Fruit fly (Drosophila melanogaster) whole organism, prepupa: ENCODE data around the gene brat.

Experiments
- CG10631 ChIP-seq: fragments of 200-800 bp; sonication (Bioruptor generic); optimal IDR thresholded peaks from 2 replicates; lab custom pipeline; 2016; ENCODE audit warnings: missing biosample characterization, missing genetic modification characterization
- CG11294 ChIP-seq: fragments of 200-800 bp; sonication (Bioruptor generic); IDR thresholded peaks from 2 replicates; pipeline ENCODE4 v1.3.6; 2022; ENCODE audit warnings: missing biosample characterization, missing genetic modification characterization
- CG1621 ChIP-seq: fragments of 200-800 bp; sonication (Bioruptor generic); optimal IDR thresholded peaks from 3 replicates; lab custom pipeline; 2018; ENCODE audit warnings: missing biosample characterization, mild to moderate bottlenecking, missing genetic modification characterization
- CG6792 ChIP-seq: fragments of 200-800 bp; sonication (Bioruptor generic); optimal IDR thresholded peaks from 3 replicates; lab custom pipeline; 2016; ENCODE audit warnings: missing biosample characterization, missing genetic modification characterization
- CG6854 ChIP-seq: fragments of 200-800 bp; sonication (Bioruptor generic); optimal IDR thresholded peaks from 2 replicates; lab custom pipeline; 2017; ENCODE audit warnings: missing biosample characterization, mild to moderate bottlenecking, missing genetic modification characterization
- Eip78C ChIP-seq: fragments of 200-800 bp; sonication (Bioruptor generic); peaks from one replicate; lab custom pipeline; 2016; ENCODE audit warnings: missing biosample characterization, missing genetic modification characterization
- fkh ChIP-seq: fragments of 200-800 bp; sonication (Bioruptor generic); optimal IDR thresholded peaks from 3 replicates; lab custom pipeline; 2017; ENCODE audit warnings: missing biosample characterization, mild to moderate bottlenecking, missing genetic modification characterization, moderate library complexity
- net ChIP-seq: fragments of 200-800 bp; sonication (Bioruptor generic); optimal IDR thresholded peaks from 3 replicates; lab custom pipeline; 2016; ENCODE audit warnings: missing biosample characterization, missing genetic modification characterization

DNA sequence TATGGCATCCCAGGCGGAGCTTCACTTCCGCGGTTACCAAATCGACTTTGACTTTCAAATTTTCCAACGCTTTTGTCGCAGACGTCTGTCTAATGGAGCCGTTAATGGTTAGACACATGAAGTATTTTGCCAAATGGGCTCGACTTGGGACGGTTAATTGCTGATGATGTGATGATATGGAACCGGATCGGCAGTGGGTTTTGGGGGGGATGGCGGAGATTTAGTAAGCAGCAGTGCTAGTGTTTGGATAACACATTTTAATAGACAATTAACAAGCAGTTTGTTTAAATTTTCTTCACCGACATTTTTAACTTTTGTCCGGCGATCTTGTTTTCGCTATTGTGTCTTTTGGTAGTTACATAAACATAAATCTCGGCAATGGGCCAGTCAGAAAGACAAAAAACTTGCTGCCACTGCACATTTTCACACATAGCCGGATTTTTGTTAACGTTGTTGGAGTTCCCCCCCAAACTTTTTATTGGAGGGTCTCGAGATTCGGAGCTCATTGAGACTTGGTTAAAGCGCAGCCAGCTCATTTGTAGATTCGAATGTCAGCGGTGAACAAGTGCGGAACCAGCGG, 23.9 kb upstream of the brat start, which contains the start of gene amd:
- no peak for TF ChIP-seq Eip78C (GFP tag; lab: Kevin White, UChicago)
- no peak for TF ChIP-seq CG1621
- no peak for TF ChIP-seq fkh (GFP tag; lab: Kevin White, UChicago)
- TF ChIP-seq CG6792 (GFP tag; lab: Kevin White, UChicago) = no peak
- TF ChIP-seq CG6854 (GFP tag; lab: Kevin White, UChicago) = no peak
- TF ChIP-seq CG10631 (GFP tag; lab: Kevin White, UChicago) = no peak
- TF ChIP-seq net (GFP tag; lab: Kevin White, UChicago) = no peak
- TF ChIP-seq CG11294 (GFP tag; lab: Robert Waterston, UW) = no peak
